Fruit fly (Drosophila melanogaster) whole organism: Measurements from ENCODE around the gene HisRS.

Experiments used
- CG8478 ChIP-seq: fragments of >200 bp; optimal IDR thresholded peaks from 2 replicates; lab custom pipeline; 2018; ENCODE audit warnings: inconsistent platforms
- EcR ChIP-seq, 2 experiments: fragments of >200 bp; optimal IDR thresholded peaks; 2 replicates each; lab custom pipeline; 2017; ENCODE audit warnings: missing biosample characterization in 2 of 2, missing genetic modification characterization in 2 of 2, missing genetic modification reagents in 2 of 2
- pan ChIP-seq: fragments of >200 bp; optimal IDR thresholded peaks from 2 replicates; lab custom pipeline; 2017
- psq ChIP-seq: fragments of >200 bp; optimal IDR thresholded peaks from 2 replicates; lab custom pipeline; 2017

- TF ChIP-seq psq (lab: Kevin White, UChicago) (no peak), pan (lab: Kevin White, UChicago) (no peak), CG8478 (lab: Kevin White, UChicago) (no peak), EcR (GFP tag; optimal IDR thresholded peaks at IDR 0.05; lab: Kevin White, UChicago) (no peak)
These were observed 28.1 kb downstream of the HisRS start for dm6 chrX:18543328-18543727.
